Fruit fly (Drosophila melanogaster) whole organism, larva: ENCODE results near the gene CG6931.

Experiments used
- noc ChIP-seq: fragments of 200-800 bp; sonication (Bioruptor generic); optimal IDR thresholded peaks from 3 replicates; lab custom pipeline; 2019; ENCODE audit warnings: missing biosample characterization, mild to moderate bottlenecking, missing genetic modification characterization, moderate library complexity

CG6931 gene

dm6 chr3L:11990436-11990835 is at the start of gene CG6931:
Gene CG6931 (plus strand): TSS chr3L:11990736.
- TF ChIP-seq noc (tag; lab: Kevin White, UChicago): no peak

- no peak for TF ChIP-seq noc (tag; lab: Kevin White, UChicago)
These were observed 48.9 kb upstream of the CG6931 start, which contains the start of gene Rpt4R for dm6 chr3L:11941612-11942011. Gene Rpt4R (plus strand): TSS chr3L:11941912.

dm6 chr3L:11944752-11945151 is 45.8 kb upstream of the CG6931 start, which contains the start of gene CG5883:
Gene CG5883 (minus strand): TSS chr3L:11944852.
- TF ChIP-seq noc (tag; lab: Kevin White, UChicago): no peak

dm6 chr3L:11947357-11947756 is 43.2 kb upstream of the CG6931 start, which contains the start of gene CG7252:
Gene CG7252 (plus strand): TSS chr3L:11947675.
- TF ChIP-seq noc (tag; lab: Kevin White, UChicago): no peak

dm6 chr3L:11949539-11949938 is 41.0 kb upstream of the CG6931 start, which contains the start of gene CG17826:
Gene CG17826 (plus strand): TSS chr3L:11949839.
- TF ChIP-seq noc (tag; lab: Kevin White, UChicago): no peak

- no peak for TF ChIP-seq noc (tag; lab: Kevin White, UChicago)
These were observed 37.3 kb upstream of the CG6931 start, which contains the start of gene obst-G for dm6 chr3L:11953217-11953616. Gene obst-G (minus strand): TSS chr3L:11953317.

- no peak for TF ChIP-seq noc (tag; lab: Kevin White, UChicago)
These were observed 36.8 kb upstream of the CG6931 start, which contains the start of gene CG7248 for dm6 chr3L:11953783-11954182. Gene CG7248 (plus strand): TSS chr3L:11954083.

dm6 chr3L:11957669-11958333 is 32.7 kb upstream of the CG6931 start, which contains the start of the genes CG11570 and CG43294:
Gene CG11570 (minus strand): TSS chr3L:11957769.
Gene CG43294 (plus strand): TSS chr3L:11958283.
- no peak for TF ChIP-seq noc (tag; lab: Kevin White, UChicago)

- no peak for TF ChIP-seq noc (tag; lab: Kevin White, UChicago)
These were observed 24.4 kb upstream of the CG6931 start, which contains the start of gene prc for dm6 chr3L:11966104-11966503. Gene prc (minus strand): TSS chr3L:11966131.

dm6 chr3L:11972879-11973278 is 17.7 kb upstream of the CG6931 start, which contains the start of gene Muc68E:
Gene Muc68E (minus strand): TSS chr3L:11972979.
- TF ChIP-seq noc (tag; lab: Kevin White, UChicago): no peak

- no peak for TF ChIP-seq noc (tag; lab: Kevin White, UChicago)
These were observed 16.8 kb upstream of the CG6931 start, which contains the start of gene CG42397 for dm6 chr3L:11973690-11974089. Gene CG42397 (minus strand): TSS chr3L:11973790.

dm6 chr3L:11974605-11975004 is 15.9 kb upstream of the CG6931 start, which contains the start of gene CG14125:
Gene CG14125 (plus strand): TSS chr3L:11974905.
- no peak for TF ChIP-seq noc (tag; lab: Kevin White, UChicago)

dm6 chr3L:11975811-11976210 is 14.7 kb upstream of the CG6931 start, which contains the start of gene CG43896:
Gene CG43896 (plus strand): TSS chr3L:11976111.
- no peak for TF ChIP-seq noc (tag; lab: Kevin White, UChicago)

dm6 chr3L:11984606-11985005 is 5.9 kb upstream of the CG6931 start, which contains the start of gene CG6938:
Gene CG6938 (plus strand): TSS chr3L:11984906.
- TF ChIP-seq noc (tag; lab: Kevin White, UChicago): no peak

dm6 chr3L:11992960-11993359 is 2.4 kb downstream of the CG6931 start, which contains the start of gene viaf:
Gene viaf (minus strand): TSS chr3L:11993179.
- no peak for TF ChIP-seq noc (tag; lab: Kevin White, UChicago)

dm6 chr3L:11997959-11998358 is 7.4 kb downstream of the CG6931 start, which contains the start of gene Grip163:
Gene Grip163 (minus strand): TSS chr3L:11998138.
- no peak for TF ChIP-seq noc (tag; lab: Kevin White, UChicago)
